Worm (Caenorhabditis elegans) whole organism, L1 larva: Measurements from ENCODE around the gene B0546.5.

ENCODE experiments used
- lin-39 ChIP-seq: fragments of 150-350 bp; optimal IDR thresholded peaks from 2 replicates; lab custom pipeline; 2014; ENCODE audit warnings: missing biosample characterization, missing genetic modification reagents, missing genetic modification characterization
- nhr-76 ChIP-seq: sonication (generic microtip); optimal IDR thresholded peaks from 2 replicates; lab custom pipeline; 2017; ENCODE audit warnings: missing biosample characterization, missing genetic modification characterization
- nhr-77 ChIP-seq: fragments of 150-350 bp; optimal IDR thresholded peaks from 2 replicates; lab custom pipeline; 2014; ENCODE audit warnings: missing biosample characterization, missing genetic modification characterization
- sup-37 ChIP-seq: fragments of 200-800 bp; sonication (Bioruptor generic); optimal IDR thresholded peaks from 2 replicates; lab custom pipeline; 2018; ENCODE audit warnings: mild to moderate bottlenecking, missing genetic modification characterization, missing compliant biosample characterization
- ztf-11 ChIP-seq, 2 experiments: sonication (generic microtip); optimal IDR thresholded peaks; 2 replicates each; lab custom pipeline; 2016 to 2017; ENCODE audit warnings: missing genetic modification characterization in 2 of 2, missing biosample characterization in 1 of 2, missing compliant biosample characterization in 1 of 2

DNA sequence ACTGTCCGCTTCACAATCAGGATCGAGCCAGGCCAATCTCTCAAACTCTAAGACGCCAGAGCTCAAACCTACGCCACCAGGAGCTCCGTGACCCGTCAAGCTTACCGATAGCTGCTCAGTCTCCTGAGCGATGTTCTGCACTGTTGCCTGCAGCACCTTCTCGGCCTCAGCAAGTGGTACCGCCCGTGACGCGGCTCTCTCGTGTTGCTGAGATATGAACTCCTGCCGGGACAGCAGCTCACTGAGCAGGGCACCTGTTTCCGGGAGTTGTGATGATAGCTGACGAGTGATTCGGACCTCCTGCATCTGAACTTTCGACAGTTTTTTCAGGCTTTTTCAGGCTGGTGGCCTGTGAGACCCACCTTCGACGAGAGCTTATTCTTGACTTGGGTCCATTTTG is 8.2 kb upstream of the B0546.5 start:
- no peak for TF ChIP-seq lin-39 (tag; lab: Kevin White, UChicago)
- no peak for TF ChIP-seq nhr-76 (tag; lab: Kevin White, UChicago)
- TF ChIP-seq nhr-77, result no peak
- no peak for TF ChIP-seq sup-37 (GFP tag; lab: Kevin White, UChicago)
- no peak for TF ChIP-seq ztf-11 (tag; optimal IDR thresholded peaks at IDR 0.05; lab: Kevin White, UChicago)
